Fruit fly (Drosophila melanogaster) whole organism, prepupa: ENCODE results near the gene CG14543.

Experiments used
- Blimp-1 ChIP-seq: fragments of 200-800 bp; sonication (Bioruptor generic); optimal IDR thresholded peaks from 3 replicates; lab custom pipeline; 2017; ENCODE audit warnings: missing biosample characterization, missing genetic modification characterization, mild to moderate bottlenecking, moderate library complexity, missing genetic modification reagents
- CG11902 ChIP-seq: fragments of 200-800 bp; sonication (Bioruptor generic); optimal IDR thresholded peaks from 3 replicates; lab custom pipeline; 2016; ENCODE audit warnings: missing biosample characterization, missing genetic modification characterization
- CG3032 ChIP-seq: fragments of 200-800 bp; optimal IDR thresholded peaks from 2 replicates; lab custom pipeline; 2019; ENCODE audit warnings: missing biosample characterization, mild to moderate bottlenecking, missing genetic modification characterization, moderate library complexity
- CG3919 ChIP-seq: fragments of 200-800 bp; sonication (Bioruptor generic); optimal IDR thresholded peaks from 3 replicates; lab custom pipeline; 2016; ENCODE audit warnings: missing biosample characterization, missing genetic modification characterization
- CG6792 ChIP-seq: fragments of 200-800 bp; sonication (Bioruptor generic); optimal IDR thresholded peaks from 3 replicates; lab custom pipeline; 2016; ENCODE audit warnings: missing biosample characterization, missing genetic modification characterization
- CG7368 ChIP-seq: fragments of 200-800 bp; sonication (Bioruptor generic); optimal IDR thresholded peaks from 3 replicates; lab custom pipeline; 2016; ENCODE audit warnings: missing biosample characterization, missing genetic modification characterization
- CG8119 ChIP-seq: fragments of 200-800 bp; sonication (Bioruptor generic); IDR thresholded peaks from 3 replicates; pipeline ENCODE4 v1.3.6; 2022; ENCODE audit warnings: missing biosample characterization, missing genetic modification characterization
- Eip93F ChIP-seq: fragments of 200-800 bp; sonication (Bioruptor generic); optimal IDR thresholded peaks from 2 replicates; lab custom pipeline; 2016; ENCODE audit warnings: missing biosample characterization, mild to moderate bottlenecking, missing genetic modification characterization
- Gug ChIP-seq: fragments of 200-800 bp; sonication (Bioruptor generic); IDR thresholded peaks from 2 replicates; pipeline ENCODE4 v1.3.6; 2022; ENCODE audit warnings: missing biosample characterization, missing genetic modification characterization
- Hr39 ChIP-seq: fragments of 200-800 bp; sonication (Bioruptor generic); optimal IDR thresholded peaks from 2 replicates; lab custom pipeline; 2016; ENCODE audit warnings: missing biosample characterization, missing genetic modification characterization
- Sox14 ChIP-seq: fragments of 200-800 bp; sonication (Bioruptor generic); optimal IDR thresholded peaks from 3 replicates; lab custom pipeline; 2016; ENCODE audit warnings: missing biosample characterization, missing genetic modification characterization
- ss ChIP-seq, 2 experiments: fragments of 200-800 bp; sonication (Bioruptor generic); optimal IDR thresholded peaks; 2 replicates in 1 of 2; 3 replicates in 1 of 2; lab custom pipeline; 2017 to 2018; ENCODE audit warnings: mild to moderate bottlenecking in 2 of 2, missing biosample characterization in 2 of 2, missing genetic modification characterization in 2 of 2, moderate library complexity in 1 of 2
- vri ChIP-seq: fragments of 200-800 bp; sonication (Bioruptor generic); optimal IDR thresholded peaks from 3 replicates; lab custom pipeline; 2016; ENCODE audit warnings: missing biosample characterization, mild to moderate bottlenecking, missing genetic modification characterization

CG14543 gene

dm6 chr3R:26106595-26107152, 50.2 kb downstream of the CG14543 start, which contains the start of gene Cipc (continued):
- TF ChIP-seq vri (GFP tag; lab: Kevin White, UChicago) (peak; percentile 50), Sox14 (GFP tag; lab: Kevin White, UChicago) (peak; percentile 27), CG3032 (tag; lab: Kevin White, UChicago) (peak; percentile 43), CG8119 (GFP tag; lab: Robert Waterston, UW) (peak; percentile 74), ss (GFP tag; optimal IDR thresholded peaks at IDR 0.05; lab: Kevin White, UChicago) (peak; percentile 24 to 45), CG7368 (peak; percentile 66), CG11902 (peak; percentile 5), Eip93F (no peak), Hr39 (no peak), Gug (GFP tag; lab: Robert Waterston, UW) (peak; percentile 35; the same call in 1 of the 2 replicates), CG6792 (GFP tag; lab: Kevin White, UChicago) (peak; percentile 27), CG3919 (GFP tag; lab: Kevin White, UChicago) (peak; percentile 88), Blimp-1 (peak; percentile 97)
- TF ChIP-seq, all 60 proteins: peak for 50
